Fruit fly (Drosophila melanogaster) whole organism, embryonic: ENCODE results near the gene CG32983.
A peak's percentile ranks its signal among the peaks of the same experiment; 100 is the strongest.

Experiments used
- CG10321 ChIP-seq: fragments of 200-800 bp; sonication (Bioruptor generic); IDR thresholded peaks from 2 replicates; pipeline ENCODE4 v1.3.6; 2022; ENCODE audit warnings: missing biosample characterization, missing genetic modification characterization
- CG10431 ChIP-seq: fragments of 200-800 bp; sonication (Bioruptor generic); optimal IDR thresholded peaks from 3 replicates; lab custom pipeline; 2018; ENCODE audit warnings: missing biosample characterization, mild to moderate bottlenecking, missing genetic modification characterization
- CG11247 ChIP-seq: fragments of 200-800 bp; sonication (Bioruptor generic); IDR thresholded peaks from 2 replicates; pipeline ENCODE4 v1.3.6; 2022; ENCODE audit warnings: missing biosample characterization, missing genetic modification characterization
- CG11695 ChIP-seq: fragments of 200-800 bp; sonication (Bioruptor generic); IDR thresholded peaks from 3 replicates; pipeline ENCODE4 v1.3.6; 2022; ENCODE audit warnings: missing biosample characterization, missing genetic modification characterization
- CG12104 ChIP-seq: fragments of 200-800 bp; sonication (Bioruptor generic); optimal IDR thresholded peaks from 3 replicates; lab custom pipeline; 2016; ENCODE audit warnings: missing biosample characterization, missing genetic modification characterization
- CG13123 ChIP-seq: fragments of 200-800 bp; sonication (Bioruptor generic); optimal IDR thresholded peaks from 2 replicates; lab custom pipeline; 2016; ENCODE audit warnings: missing biosample characterization, missing genetic modification characterization
- CG13624 ChIP-seq: fragments of 200-800 bp; sonication (Bioruptor generic); optimal IDR thresholded peaks from 2 replicates; lab custom pipeline; 2016; ENCODE audit warnings: missing biosample characterization, missing genetic modification characterization
- CG14965 ChIP-seq: fragments of 200-800 bp; sonication (Bioruptor generic); optimal IDR thresholded peaks from 2 replicates; lab custom pipeline; 2016; ENCODE audit warnings: missing biosample characterization, missing genetic modification characterization, borderline replicate concordance
- CG15269 ChIP-seq: fragments of 200-800 bp; sonication (Bioruptor generic); optimal IDR thresholded peaks from 2 replicates; lab custom pipeline; 2018; ENCODE audit warnings: missing biosample characterization, mild to moderate bottlenecking, missing genetic modification characterization, moderate library complexity
- CG1529 ChIP-seq: fragments of 200-800 bp; sonication (Bioruptor generic); optimal IDR thresholded peaks from 3 replicates; lab custom pipeline; 2018; ENCODE audit warnings: missing biosample characterization, missing genetic modification characterization
- CG15479 ChIP-seq: fragments of 200-800 bp; sonication (Bioruptor generic); optimal IDR thresholded peaks from 3 replicates; lab custom pipeline; 2019; ENCODE audit warnings: missing biosample characterization, mild to moderate bottlenecking, missing genetic modification characterization, moderate library complexity
- CG17328 ChIP-seq: fragments of 200-800 bp; sonication (Bioruptor generic); IDR thresholded peaks from 2 replicates; pipeline ENCODE4 v1.3.6; 2022; ENCODE audit warnings: missing biosample characterization, missing genetic modification characterization
- CG17802 ChIP-seq: fragments of 200-800 bp; sonication (Bioruptor generic); optimal IDR thresholded peaks from 2 replicates; lab custom pipeline; 2018; ENCODE audit warnings: missing biosample characterization, mild to moderate bottlenecking, missing genetic modification characterization, moderate library complexity
- CG2116 ChIP-seq: fragments of 200-800 bp; sonication (Bioruptor generic); optimal IDR thresholded peaks from 3 replicates; lab custom pipeline; 2018; ENCODE audit warnings: missing biosample characterization, mild to moderate bottlenecking, missing genetic modification characterization
- CG2712 ChIP-seq: fragments of 200-800 bp; optimal IDR thresholded peaks from 3 replicates; lab custom pipeline; 2019; ENCODE audit warnings: missing biosample characterization, mild to moderate bottlenecking, missing genetic modification characterization, moderate library complexity
- CG2889 ChIP-seq: fragments of 200-800 bp; sonication (Bioruptor generic); IDR thresholded peaks from 3 replicates; pipeline ENCODE4 v1.3.6; 2022; ENCODE audit warnings: missing biosample characterization, missing genetic modification characterization
- CG31224 ChIP-seq: fragments of 200-800 bp; sonication (Bioruptor generic); IDR thresholded peaks from 2 replicates; pipeline ENCODE4 v1.3.6; 2022; ENCODE audit warnings: missing biosample characterization, missing genetic modification characterization
- CG33557 ChIP-seq: fragments of 200-800 bp; sonication (Bioruptor generic); optimal IDR thresholded peaks from 2 replicates; lab custom pipeline; 2019; ENCODE audit warnings: missing biosample characterization, mild to moderate bottlenecking, missing genetic modification characterization, moderate library complexity
- CG34422 ChIP-seq: fragments of 200-800 bp; sonication (Bioruptor generic); IDR thresholded peaks from 3 replicates; pipeline ENCODE4 v1.3.6; 2022; ENCODE audit warnings: missing biosample characterization, missing genetic modification characterization
- CG4404 ChIP-seq: fragments of 200-800 bp; sonication (Bioruptor generic); IDR thresholded peaks from 2 replicates; pipeline ENCODE4 v1.3.6; 2022; ENCODE audit warnings: missing biosample characterization, missing genetic modification characterization
- CG4854 ChIP-seq: fragments of 200-800 bp; sonication (Bioruptor generic); optimal IDR thresholded peaks from 2 replicates; lab custom pipeline; 2016; ENCODE audit warnings: missing biosample characterization, missing genetic modification characterization, inconsistent platforms
- CG5180 ChIP-seq: fragments of 200-800 bp; sonication (Bioruptor generic); optimal IDR thresholded peaks from 3 replicates; lab custom pipeline; 2017; ENCODE audit warnings: missing biosample characterization, missing genetic modification characterization, mild to moderate bottlenecking, moderate library complexity, missing genetic modification reagents
- CG8944 ChIP-seq: fragments of 200-800 bp; sonication (Bioruptor generic); optimal IDR thresholded peaks from 3 replicates; lab custom pipeline; 2016; ENCODE audit warnings: missing biosample characterization, missing genetic modification characterization
- CTCF ChIP-seq: fragments of 200-800 bp; sonication (Bioruptor generic); optimal IDR thresholded peaks from 2 replicates; lab custom pipeline; 2017; ENCODE audit warnings: missing biosample characterization, mild to moderate bottlenecking, missing genetic modification characterization, moderate library complexity
- Camta ChIP-seq: fragments of 200-800 bp; sonication (Bioruptor generic); optimal IDR thresholded peaks from 2 replicates; lab custom pipeline; 2016; ENCODE audit warnings: missing biosample characterization, missing genetic modification characterization
- CkIIα-i1 ChIP-seq: fragments of 200-800 bp; sonication (Bioruptor generic); IDR thresholded peaks from 2 replicates; pipeline ENCODE4 v1.3.6; 2022; ENCODE audit warnings: missing biosample characterization, missing genetic modification characterization
- CoRest ChIP-seq: fragments of 200-800 bp; sonication (Bioruptor generic); optimal IDR thresholded peaks from 3 replicates; lab custom pipeline; 2018; ENCODE audit warnings: missing biosample characterization, mild to moderate bottlenecking, missing genetic modification characterization, moderate library complexity
- D19B ChIP-seq: fragments of 200-800 bp; sonication (Bioruptor generic); optimal IDR thresholded peaks from 2 replicates; lab custom pipeline; 2017; ENCODE audit warnings: missing biosample characterization, mild to moderate bottlenecking, missing genetic modification characterization
- Hand ChIP-seq: fragments of 200-800 bp; sonication (Bioruptor generic); optimal IDR thresholded peaks from 2 replicates; lab custom pipeline; 2017; ENCODE audit warnings: mild to moderate bottlenecking, missing biosample characterization, missing genetic modification reagents, missing genetic modification characterization
- Kr ChIP-seq: fragments of 200-800 bp; sonication (Bioruptor generic); optimal IDR thresholded peaks from 2 replicates; lab custom pipeline; 2017; ENCODE audit warnings: missing biosample characterization, mild to moderate bottlenecking, missing genetic modification characterization
- Lpt ChIP-seq: fragments of >200 bp; optimal IDR thresholded peaks from 2 replicates; lab custom pipeline; 2018; ENCODE audit warnings: missing biosample characterization, missing genetic modification characterization
- Max ChIP-seq: fragments of 200-800 bp; sonication (Bioruptor generic); optimal IDR thresholded peaks from 2 replicates; lab custom pipeline; 2016; ENCODE audit warnings: missing biosample characterization, mild to moderate bottlenecking, missing genetic modification characterization
- NC2α ChIP-seq: fragments of 200-800 bp; sonication (Bioruptor generic); optimal IDR thresholded peaks from 2 replicates; lab custom pipeline; 2016; ENCODE audit warnings: missing biosample characterization, missing genetic modification characterization
- Sry-δ ChIP-seq: fragments of 200-800 bp; sonication (Bioruptor generic); optimal IDR thresholded peaks from 2 replicates; lab custom pipeline; 2016; ENCODE audit warnings: missing biosample characterization, missing genetic modification characterization
- Vsx1 ChIP-seq: fragments of 200-800 bp; sonication (Bioruptor generic); optimal IDR thresholded peaks from 2 replicates; lab custom pipeline; 2017; ENCODE audit warnings: missing biosample characterization, mild to moderate bottlenecking, missing genetic modification characterization, missing genetic modification reagents
- ac ChIP-seq: fragments of 200-800 bp; sonication (Bioruptor generic); optimal IDR thresholded peaks from 3 replicates; lab custom pipeline; 2017; ENCODE audit warnings: missing biosample characterization, mild to moderate bottlenecking, missing genetic modification characterization
- al ChIP-seq: fragments of 200-800 bp; sonication (Bioruptor generic); IDR thresholded peaks from 2 replicates; pipeline ENCODE4 v1.3.6; 2022; ENCODE audit warnings: missing biosample characterization, missing genetic modification characterization
- bigmax ChIP-seq: fragments of 200-800 bp; sonication (Bioruptor generic); optimal IDR thresholded peaks from 2 replicates; lab custom pipeline; 2018; ENCODE audit warnings: missing biosample characterization, mild to moderate bottlenecking, missing genetic modification characterization
- dysf ChIP-seq: fragments of 200-800 bp; sonication (Bioruptor generic); IDR thresholded peaks from 3 replicates; pipeline ENCODE4 v1.3.6; 2022; ENCODE audit warnings: missing biosample characterization, missing genetic modification characterization
- en ChIP-seq: fragments of 200-800 bp; sonication (Bioruptor generic); optimal IDR thresholded peaks from 2 replicates; lab custom pipeline; 2016; ENCODE audit warnings: missing biosample characterization, missing genetic modification characterization
- hkb ChIP-seq, 2 experiments: fragments of 200-800 bp in 1 of 2; fragments of >200 bp in 1 of 2; sonication (Bioruptor generic) in 1 of 2; IDR thresholded peaks in 1 of 2; optimal IDR thresholded peaks in 1 of 2; 2 replicates each; pipeline versions ENCODE4 v1.3.6 to Lab custom; 2017 to 2022; ENCODE audit warnings: missing biosample characterization in 1 of 2, missing genetic modification characterization in 1 of 2
- inv ChIP-seq: fragments of 200-800 bp; sonication (Bioruptor generic); IDR thresholded peaks from 2 replicates; pipeline ENCODE4 v1.3.6; 2022; ENCODE audit warnings: missing biosample characterization, missing genetic modification characterization; ENCODE audit not compliant: partially characterized antibody
- nerfin-1 ChIP-seq: fragments of 200-800 bp; sonication (Bioruptor generic); optimal IDR thresholded peaks from 3 replicates; lab custom pipeline; 2019; ENCODE audit warnings: missing biosample characterization, mild to moderate bottlenecking, missing genetic modification characterization, moderate library complexity
- nom ChIP-seq: fragments of 200-800 bp; sonication (Bioruptor generic); optimal IDR thresholded peaks from 2 replicates; lab custom pipeline; 2017; ENCODE audit warnings: missing biosample characterization, missing genetic modification characterization, mild to moderate bottlenecking, moderate library complexity, missing genetic modification reagents
- odd ChIP-seq: fragments of 200-800 bp; sonication (Bioruptor generic); optimal IDR thresholded peaks from 2 replicates; lab custom pipeline; 2017; ENCODE audit warnings: missing biosample characterization, mild to moderate bottlenecking, missing genetic modification characterization
- pita ChIP-seq: fragments of 200-800 bp; sonication (Bioruptor generic); optimal IDR thresholded peaks from 2 replicates; lab custom pipeline; 2017; ENCODE audit warnings: missing biosample characterization, mild to moderate bottlenecking, missing genetic modification characterization
- psq ChIP-seq: fragments of 200-800 bp; sonication (Bioruptor generic); optimal IDR thresholded peaks from 2 replicates; lab custom pipeline; 2017; ENCODE audit warnings: missing biosample characterization, missing genetic modification characterization
- pzg ChIP-seq: fragments of 200-800 bp; sonication (Bioruptor generic); optimal IDR thresholded peaks from 3 replicates; lab custom pipeline; 2018; ENCODE audit warnings: missing biosample characterization, mild to moderate bottlenecking, missing genetic modification characterization, moderate library complexity
- rib ChIP-seq: fragments of 200-800 bp; sonication (Bioruptor generic); IDR thresholded peaks from 2 replicates; pipeline ENCODE4 v1.3.6; 2022; ENCODE audit warnings: missing biosample characterization, missing genetic modification characterization
- sd ChIP-seq: fragments of 200-800 bp; sonication (Bioruptor generic); optimal IDR thresholded peaks from 3 replicates; lab custom pipeline; 2018; ENCODE audit warnings: missing biosample characterization, mild to moderate bottlenecking, missing genetic modification characterization, moderate library complexity
- slbo ChIP-seq: fragments of 200-800 bp; sonication (Bioruptor generic); IDR thresholded peaks from 2 replicates; pipeline ENCODE4 v1.3.6; 2022; ENCODE audit warnings: missing biosample characterization, missing genetic modification characterization
- sug ChIP-seq: fragments of 200-800 bp; optimal IDR thresholded peaks from 2 replicates; lab custom pipeline; 2019; ENCODE audit warnings: missing biosample characterization, mild to moderate bottlenecking, missing genetic modification characterization, moderate library complexity
- yki ChIP-seq: fragments of >200 bp; optimal IDR thresholded peaks from 3 replicates; lab custom pipeline; 2018

The CG32983 gene

DNA sequence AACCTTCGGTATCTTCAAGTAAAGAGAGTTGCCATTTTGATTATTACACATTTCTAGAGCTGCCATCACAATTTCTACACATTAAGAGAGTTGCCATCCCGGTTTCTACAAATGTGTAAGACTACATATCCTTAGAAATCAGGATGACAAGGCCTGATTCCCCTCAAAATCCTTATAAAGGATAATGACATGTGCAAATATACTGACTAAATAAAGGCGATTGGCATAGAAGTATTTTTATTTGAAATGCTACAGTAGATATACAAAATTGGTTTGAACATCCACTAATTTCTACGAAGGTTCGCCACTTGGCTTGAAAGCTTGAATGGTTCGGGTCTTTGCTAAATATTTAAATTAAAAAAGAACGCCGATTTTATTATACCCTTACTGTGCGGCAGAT, 23.1 kb downstream of the CG32983 start (continued):
- TF ChIP-seq ac (GFP tag; lab: Kevin White, UChicago) (no peak), pita (GFP tag; lab: Kevin White, UChicago) (peak; percentile 92), CG8944 (no peak), CG2116 (GFP tag; lab: Kevin White, UChicago) (peak; percentile 91), al (GFP tag; lab: Robert Waterston, UW) (no peak), nom (GFP tag; lab: Kevin White, UChicago) (no peak), CG1529 (no peak), CoRest (tag; lab: Kevin White, UChicago) (peak; percentile 3), CG10321 (GFP tag; lab: Robert Waterston, UW) (no peak), CG2712 (tag; lab: Kevin White, UChicago) (peak; percentile 34), NC2α (GFP tag; lab: Kevin White, UChicago) (no peak), CG14965 (GFP tag; lab: Kevin White, UChicago) (no peak), CG15269 (tag; lab: Kevin White, UChicago) (no peak), CG15479 (GFP tag; lab: Kevin White, UChicago) (peak; percentile 22), sug (tag; lab: Kevin White, UChicago) (no peak), CkIIα-i1 (no peak), inv (GFP tag; lab: Robert Waterston, UW) (no peak), CG13123 (GFP tag; lab: Kevin White, UChicago) (no peak), CG31224 (no peak), dysf (GFP tag; lab: Robert Waterston, UW) (no peak), Camta (GFP tag; lab: Kevin White, UChicago) (no peak), pzg (GFP tag; lab: Kevin White, UChicago) (peak; percentile 43), CG33557 (GFP tag; lab: Kevin White, UChicago) (no peak), hkb (optimal IDR thresholded peaks at IDR 0.05; lab: Kevin White, UChicago) (peak; percentile 75), hkb (GFP tag; IDR thresholded peaks at IDR 0.05; lab: Robert Waterston, UW) (no peak), CG5180 (GFP tag; lab: Kevin White, UChicago) (no peak), CG12104 (GFP tag; lab: Kevin White, UChicago) (no peak), slbo (GFP tag; lab: Robert Waterston, UW) (no peak), psq (no peak), CG17328 (GFP tag; lab: Robert Waterston, UW) (no peak), D19B (no peak), Hand (GFP tag; lab: Kevin White, UChicago) (no peak), Sry-δ (GFP tag; lab: Kevin White, UChicago) (peak; percentile 25), CG13624 (no peak), CG17802 (tag; lab: Kevin White, UChicago) (no peak), Max (GFP tag; lab: Kevin White, UChicago) (no peak), bigmax (GFP tag; lab: Kevin White, UChicago) (no peak), rib (GFP tag; lab: Robert Waterston, UW) (no peak), CG2889 (no peak), CG4854 (no peak), nerfin-1 (tag; lab: Kevin White, UChicago) (no peak), Kr (GFP tag; lab: Kevin White, UChicago) (no peak), en (no peak), Lpt (GFP tag; lab: Kevin White, UChicago) (no peak), odd (GFP tag; lab: Kevin White, UChicago) (no peak), yki (lab: Kevin White, UChicago) (peak; percentile 28), CG11247 (no peak), CTCF (GFP tag; lab: Kevin White, UChicago) (peak; percentile 81), CG4404 (GFP tag; lab: Robert Waterston, UW) (no peak), CG11695 (GFP tag; lab: Robert Waterston, UW) (no peak), Vsx1 (no peak), CG34422 (no peak), CG10431 (GFP tag; lab: Kevin White, UChicago) (no peak), sd (peak; percentile 40)
